Fruit fly (Drosophila melanogaster) whole organism: ENCODE results near the gene Elp1.

Experiments
- CG8478 ChIP-seq: fragments of >200 bp; optimal IDR thresholded peaks from 2 replicates; lab custom pipeline; 2018; ENCODE audit warnings: inconsistent platforms
- Dll ChIP-seq: fragments of >200 bp; optimal IDR thresholded peaks from 2 replicates; lab custom pipeline; 2017
- EcR ChIP-seq, 2 experiments: fragments of >200 bp; optimal IDR thresholded peaks; 2 replicates each; lab custom pipeline; 2017; ENCODE audit warnings: missing biosample characterization in 2 of 2, missing genetic modification characterization in 2 of 2, missing genetic modification reagents in 2 of 2
- pan ChIP-seq: fragments of >200 bp; optimal IDR thresholded peaks from 2 replicates; lab custom pipeline; 2017
- psq ChIP-seq: fragments of >200 bp; optimal IDR thresholded peaks from 2 replicates; lab custom pipeline; 2017
- usp ChIP-seq: fragments of >200 bp; optimal IDR thresholded peaks from 2 replicates; lab custom pipeline; 2017; ENCODE audit warnings: missing biosample characterization, missing genetic modification characterization, mixed read lengths

Gene Elp1

DNA sequence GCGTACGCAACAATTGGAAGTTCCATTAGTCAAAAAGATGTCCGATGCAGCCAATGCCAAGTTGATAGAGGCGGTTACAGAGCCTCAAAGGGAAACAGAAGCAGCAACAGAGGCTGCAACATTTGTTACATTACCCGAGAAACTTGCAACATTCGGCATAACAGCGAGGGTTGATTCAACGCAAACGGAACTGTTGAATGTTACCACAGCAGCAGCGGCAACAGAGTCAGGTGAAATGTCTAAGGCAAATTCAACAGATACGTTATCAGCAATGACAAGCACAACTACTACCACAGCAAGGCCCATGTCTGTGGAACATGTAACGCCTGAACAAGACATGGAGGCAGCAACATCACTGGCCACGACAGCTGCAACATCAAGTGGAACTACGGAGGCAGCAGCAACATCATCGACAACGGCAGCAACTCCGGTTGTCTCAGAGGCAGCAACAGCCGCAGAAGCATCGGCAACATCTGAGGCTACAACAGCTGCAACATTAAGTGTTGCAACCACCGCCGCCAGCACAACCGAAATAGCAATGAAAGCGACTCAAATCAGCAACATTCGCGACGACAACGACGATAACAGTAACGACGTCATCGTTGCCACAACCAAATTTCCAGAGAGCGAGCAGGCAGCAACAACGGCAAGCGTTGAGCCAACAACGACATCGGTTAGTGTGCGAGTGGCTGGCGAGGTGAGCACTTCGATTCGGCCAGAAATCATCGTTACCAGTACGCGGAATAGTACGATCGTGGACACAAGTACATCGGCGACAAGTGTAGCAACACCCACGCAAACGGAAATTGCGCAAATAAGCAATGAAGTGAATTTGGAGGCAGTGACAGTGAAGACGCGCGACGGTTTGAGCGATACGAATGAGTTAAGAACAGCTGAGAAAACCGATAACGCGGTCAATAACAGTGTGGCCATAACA is 18.5 kb downstream of the Elp1 start:
- no peak for TF ChIP-seq pan
- TF ChIP-seq usp (GFP tag; lab: Kevin White, UChicago): no peak
- TF ChIP-seq psq: no peak
- no peak for TF ChIP-seq CG8478
- no peak for TF ChIP-seq Dll (lab: Kevin White, UChicago)
- no peak for TF ChIP-seq EcR (GFP tag; optimal IDR thresholded peaks at IDR 0.05; lab: Kevin White, UChicago)

DNA sequence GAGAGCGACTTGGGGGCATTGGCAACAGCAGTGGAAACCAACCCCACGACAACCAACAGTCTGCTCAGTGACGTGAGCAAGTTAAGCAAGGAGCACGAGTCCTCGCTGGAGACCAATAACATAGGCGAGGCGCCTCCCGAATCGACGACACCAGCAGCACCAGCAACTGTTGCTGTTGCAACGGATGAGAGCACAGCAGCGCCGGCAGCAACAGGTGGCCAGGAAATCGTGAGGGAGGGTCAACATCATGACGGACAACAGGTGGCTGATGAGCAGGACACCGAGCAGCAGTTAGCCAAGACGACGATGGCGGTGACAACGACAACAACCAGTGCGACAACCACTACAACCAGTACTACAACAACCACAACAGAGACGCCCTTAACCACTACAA is 19.2 kb downstream of the Elp1 start:
- TF ChIP-seq pan (no peak), usp (GFP tag; lab: Kevin White, UChicago) (no peak)

DNA sequence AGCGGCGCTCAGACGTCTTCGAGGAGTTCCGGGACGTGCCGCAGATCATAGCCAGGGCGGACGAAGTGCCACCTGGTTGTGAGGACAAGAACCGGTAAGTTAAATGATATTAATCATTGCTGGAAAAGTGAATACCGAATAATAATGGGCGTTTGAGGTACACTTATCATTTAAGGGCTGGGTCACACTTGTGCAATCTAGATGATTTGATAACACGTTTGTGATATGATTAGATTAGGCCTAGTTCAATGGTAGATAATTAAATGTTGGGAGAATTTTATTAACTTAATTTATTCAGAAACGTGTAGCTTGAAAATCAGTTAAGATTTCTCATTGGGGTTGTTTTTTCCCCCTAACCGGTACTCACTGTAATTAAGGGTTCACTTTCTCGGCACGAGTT is 20.1 kb downstream of the Elp1 start:
- TF ChIP-seq Dll (lab: Kevin White, UChicago) (no peak), CG8478 (no peak)

DNA sequence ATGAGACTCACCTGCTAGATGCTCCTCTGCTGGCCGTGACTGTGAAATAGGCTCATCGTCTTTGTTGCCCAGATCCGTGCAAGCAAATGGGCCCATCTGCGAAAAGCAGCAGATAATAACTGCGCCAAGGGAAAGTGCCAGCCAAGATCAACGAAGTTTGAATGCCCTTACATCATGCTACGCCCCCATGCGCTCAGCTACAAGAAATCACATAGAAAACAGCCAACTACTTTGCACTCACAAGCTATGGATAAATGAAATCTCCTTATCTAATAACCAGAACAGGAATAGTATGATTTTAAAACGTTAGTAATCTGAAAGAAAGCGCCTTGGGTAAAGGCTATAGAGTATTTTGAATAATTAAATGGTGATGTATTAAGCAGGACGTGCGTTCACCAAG is 21.0 kb downstream of the Elp1 start:
- TF ChIP-seq CG8478 (no peak), usp (GFP tag; lab: Kevin White, UChicago) (no peak), EcR (GFP tag; optimal IDR thresholded peaks at IDR 0.05; lab: Kevin White, UChicago) (no peak), Dll (lab: Kevin White, UChicago) (no peak), psq (no peak)

DNA sequence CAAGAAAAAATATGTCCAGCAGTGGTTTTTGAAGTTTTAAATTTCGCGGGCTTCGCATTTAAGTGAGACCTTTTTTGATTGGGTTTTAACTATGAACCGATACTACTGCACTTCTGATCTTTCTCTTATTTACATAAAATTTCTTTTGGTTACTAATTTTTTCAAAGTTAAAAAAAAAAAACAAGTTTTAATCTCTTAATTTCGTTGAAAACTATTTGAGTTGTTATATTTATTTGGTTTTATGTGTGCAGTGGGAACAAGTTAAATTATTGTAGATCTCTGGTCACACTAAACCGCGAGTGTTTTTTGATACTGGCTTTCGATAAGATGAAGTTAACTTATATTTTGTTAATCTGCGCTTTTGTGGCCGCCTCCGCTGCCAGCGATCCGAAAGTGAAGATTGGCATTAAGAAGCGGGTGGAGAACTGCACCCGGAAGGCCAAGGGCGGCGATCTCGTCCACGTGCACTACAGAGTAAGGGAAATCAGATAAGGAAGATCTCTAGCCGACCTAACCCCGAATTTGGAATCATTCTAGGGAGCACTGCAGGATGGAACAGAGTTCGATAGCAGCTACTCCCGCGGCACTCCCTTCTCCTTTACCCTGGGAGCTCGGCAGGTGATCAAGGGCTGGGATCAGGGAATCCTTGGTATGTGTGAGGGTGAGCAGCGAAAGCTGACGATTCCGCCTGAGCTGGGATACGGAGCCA is 23.3 kb downstream of the Elp1 start, which contains the start of gene CG14715:
CG14715 (plus strand) TSS at position 267 of the 709 bp plus-strand sequence.
- TF ChIP-seq EcR (GFP tag; optimal IDR thresholded peaks at IDR 0.05; lab: Kevin White, UChicago): no peak
- TF ChIP-seq pan: no peak
- no peak for TF ChIP-seq usp (GFP tag; lab: Kevin White, UChicago)
- TF ChIP-seq Dll (lab: Kevin White, UChicago): no peak
- no peak for TF ChIP-seq CG8478
- no peak for TF ChIP-seq psq

DNA sequence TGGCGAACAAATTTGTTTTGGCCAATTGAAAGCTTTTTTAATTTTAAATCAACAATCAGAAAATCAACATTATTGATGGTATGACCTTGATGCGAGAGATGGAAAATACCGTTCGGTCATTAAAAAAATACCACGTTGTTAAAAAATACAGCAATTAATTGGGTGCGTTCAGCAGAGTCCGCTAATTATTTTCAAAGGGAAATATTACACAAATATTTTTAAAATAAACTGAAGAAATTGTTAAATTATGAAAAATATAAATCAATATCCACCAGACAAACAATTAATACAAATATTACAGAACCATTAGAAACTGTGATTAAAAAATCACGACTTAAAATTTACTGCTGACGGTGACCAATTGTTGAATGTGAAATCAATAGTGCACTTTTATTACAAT is 27.2 kb downstream of the Elp1 start, which contains the start of gene CG18476:
CG18476 (minus strand) TSS at position 101 of the 400 bp plus-strand sequence.
- TF ChIP-seq EcR (GFP tag; optimal IDR thresholded peaks at IDR 0.05; lab: Kevin White, UChicago) (no peak), Dll (lab: Kevin White, UChicago) (no peak), psq (no peak), usp (GFP tag; lab: Kevin White, UChicago) (no peak), pan (no peak), CG8478 (no peak)

DNA sequence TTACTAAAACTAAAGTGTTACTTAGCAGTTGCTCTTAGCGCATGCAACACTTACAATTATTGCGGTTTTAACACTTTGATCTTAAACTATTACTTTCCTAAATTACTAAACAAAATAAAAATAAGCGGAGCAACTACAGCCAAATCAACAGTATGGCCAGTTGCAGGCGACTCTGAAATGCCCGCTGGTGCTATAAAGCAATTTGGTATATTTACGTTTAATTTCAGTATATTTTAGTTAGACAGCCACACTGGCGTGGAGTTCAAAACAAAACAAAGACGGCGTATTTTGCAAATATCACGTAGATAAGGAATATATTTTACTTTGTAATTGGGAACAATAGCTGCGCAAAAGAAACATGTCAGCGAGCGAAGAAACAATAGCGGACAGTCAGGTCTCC is 28.7 kb downstream of the Elp1 start, which contains the start of the genes Taf12 and Ho:
Taf12 (minus strand) TSS at position 178 of the 400 bp plus-strand sequence.
Ho (plus strand) TSS at position 231 of the 400 bp plus-strand sequence.
- TF ChIP-seq EcR (GFP tag; optimal IDR thresholded peaks at IDR 0.05; lab: Kevin White, UChicago) (no peak), usp (GFP tag; lab: Kevin White, UChicago) (no peak), psq (no peak), Dll (lab: Kevin White, UChicago) (no peak), CG8478 (no peak), pan (no peak)

DNA sequence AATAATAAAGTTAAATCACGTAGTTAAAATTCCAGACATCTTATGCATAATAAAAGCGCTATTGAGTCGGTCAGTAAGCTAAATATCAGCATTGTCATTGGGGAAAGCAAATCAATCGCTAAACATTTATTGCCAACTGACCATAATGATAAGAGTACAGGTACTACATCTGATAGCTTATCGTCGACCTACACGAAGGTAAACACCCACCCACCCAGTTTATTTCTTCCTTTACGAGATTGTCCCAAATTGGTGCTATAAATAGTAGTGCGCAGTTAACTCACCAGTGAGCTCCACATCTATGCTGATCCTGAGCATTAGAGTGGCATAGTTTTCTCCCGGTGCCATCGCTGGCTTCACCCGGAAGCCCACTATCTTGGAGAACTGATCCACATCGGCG is 32.9 kb downstream of the Elp1 start:
- no peak for TF ChIP-seq CG8478
- no peak for TF ChIP-seq EcR (GFP tag; optimal IDR thresholded peaks at IDR 0.05; lab: Kevin White, UChicago)
- no peak for TF ChIP-seq psq
- TF ChIP-seq Dll (lab: Kevin White, UChicago): no peak
- TF ChIP-seq usp (GFP tag; lab: Kevin White, UChicago): no peak
- TF ChIP-seq pan: no peak

DNA sequence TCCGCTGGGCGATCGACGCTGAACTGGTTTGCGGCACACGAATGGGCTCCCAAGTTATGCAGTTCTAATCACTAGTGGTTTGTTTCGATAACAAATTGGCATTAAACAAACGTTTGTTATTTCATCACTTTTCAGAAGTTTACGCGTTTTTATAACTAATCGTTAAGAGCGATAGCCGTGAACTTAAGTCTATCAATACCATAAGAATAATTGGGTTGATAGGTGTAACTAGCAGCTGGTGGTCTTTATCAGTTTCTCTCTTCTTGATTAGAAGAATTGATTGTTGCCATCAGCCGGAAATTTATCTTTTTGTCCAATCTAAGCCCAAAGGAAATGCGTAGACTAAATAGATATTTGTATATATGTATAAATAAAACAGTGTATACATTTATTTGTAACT is 33.5 kb downstream of the Elp1 start, which contains the start of gene CG6830:
CG6830 (minus strand) TSS at position 27 of the 400 bp plus-strand sequence.
- TF ChIP-seq psq (no peak), usp (GFP tag; lab: Kevin White, UChicago) (no peak), pan (no peak), Dll (lab: Kevin White, UChicago) (no peak), EcR (GFP tag; optimal IDR thresholded peaks at IDR 0.05; lab: Kevin White, UChicago) (no peak)

DNA sequence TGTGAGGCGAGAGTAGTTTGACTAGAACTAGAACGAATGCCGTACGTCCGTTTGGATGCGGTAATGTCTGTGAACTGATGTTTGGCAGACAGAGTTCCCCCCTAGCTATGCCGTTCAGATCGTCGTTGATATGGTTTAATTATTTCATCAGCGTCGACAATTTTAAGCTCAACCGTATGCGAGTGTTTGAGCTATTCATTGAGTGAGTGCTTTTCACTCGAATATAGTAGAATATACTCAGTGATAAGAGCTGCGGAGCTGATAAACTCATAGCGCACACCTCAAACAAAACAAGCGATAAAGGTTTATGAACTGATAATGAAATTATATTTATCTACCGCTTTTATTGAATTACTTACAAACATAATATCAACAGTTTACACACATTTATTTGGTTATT is 37.3 kb downstream of the Elp1 start, which contains the start of gene CG6834:
CG6834 (minus strand) TSS at position 79 of the 400 bp plus-strand sequence.
- no peak for TF ChIP-seq EcR (GFP tag; optimal IDR thresholded peaks at IDR 0.05; lab: Kevin White, UChicago)
- TF ChIP-seq pan: no peak
- no peak for TF ChIP-seq Dll (lab: Kevin White, UChicago)
- no peak for TF ChIP-seq psq
- no peak for TF ChIP-seq CG8478
- no peak for TF ChIP-seq usp (GFP tag; lab: Kevin White, UChicago)

DNA sequence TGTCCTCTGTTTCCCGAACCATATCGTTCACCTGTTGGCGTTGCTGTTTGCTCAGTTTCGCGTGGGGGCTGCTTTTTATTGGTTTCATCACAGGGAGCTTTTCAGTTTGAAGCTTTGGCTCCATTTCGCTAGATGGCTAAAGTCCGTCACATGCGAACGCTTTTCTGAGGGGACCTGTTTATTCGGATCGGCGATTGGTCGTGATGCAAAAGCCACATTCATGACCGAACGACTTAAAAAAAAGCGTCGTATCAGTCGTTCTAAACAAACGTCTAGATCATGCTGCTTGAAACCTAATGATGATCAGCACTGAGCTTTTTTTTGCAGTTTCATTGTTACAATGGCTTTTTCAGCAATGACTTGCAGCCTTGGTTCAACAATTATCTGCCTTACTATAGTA is 39.1 kb downstream of the Elp1 start, which contains the start of gene CG6908:
CG6908 (minus strand) TSS at position 152 of the 400 bp plus-strand sequence.
- TF ChIP-seq psq (no peak), pan (no peak), Dll (lab: Kevin White, UChicago) (no peak), CG8478 (no peak), usp (GFP tag; lab: Kevin White, UChicago) (no peak), EcR (GFP tag; optimal IDR thresholded peaks at IDR 0.05; lab: Kevin White, UChicago) (no peak)

DNA sequence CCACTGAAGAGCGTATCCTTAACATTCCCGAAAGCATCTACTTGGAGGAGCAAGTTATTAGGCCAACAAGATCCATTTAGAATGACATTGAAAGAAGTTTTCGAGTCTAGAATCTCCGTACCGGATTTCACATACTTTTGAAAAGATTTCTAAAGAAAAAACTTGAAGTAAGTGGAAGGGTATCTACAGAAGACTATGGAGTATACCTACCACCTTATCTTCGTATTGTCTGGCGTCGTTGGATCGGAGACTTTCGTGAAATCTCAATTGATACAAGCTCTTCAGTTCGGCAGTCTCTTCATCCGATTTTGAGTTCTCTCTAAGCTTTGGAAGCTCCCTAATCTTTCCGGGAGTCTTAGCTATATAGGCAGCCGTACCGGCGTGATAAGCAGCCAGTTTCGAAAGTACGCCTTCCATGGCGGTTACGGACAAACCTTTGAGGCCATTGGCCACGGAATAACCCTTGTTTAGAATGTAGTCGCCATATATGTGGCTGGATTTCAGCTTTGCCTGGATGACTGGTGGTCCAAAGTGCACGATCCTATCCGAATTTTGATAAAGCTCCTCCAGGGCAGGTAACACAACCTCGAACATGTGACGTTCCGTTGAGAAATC is 40.2 kb downstream of the Elp1 start:
- TF ChIP-seq Dll (lab: Kevin White, UChicago): no peak
- TF ChIP-seq CG8478: no peak
- TF ChIP-seq usp (GFP tag; lab: Kevin White, UChicago): no peak
